Fruit fly (Drosophila melanogaster) whole organism: ENCODE measurements around the gene CG33777.

Experiments
- Dll ChIP-seq: fragments of >200 bp; optimal IDR thresholded peaks from 2 replicates; lab custom pipeline; 2017
- pan ChIP-seq: fragments of >200 bp; optimal IDR thresholded peaks from 2 replicates; lab custom pipeline; 2017

DNA sequence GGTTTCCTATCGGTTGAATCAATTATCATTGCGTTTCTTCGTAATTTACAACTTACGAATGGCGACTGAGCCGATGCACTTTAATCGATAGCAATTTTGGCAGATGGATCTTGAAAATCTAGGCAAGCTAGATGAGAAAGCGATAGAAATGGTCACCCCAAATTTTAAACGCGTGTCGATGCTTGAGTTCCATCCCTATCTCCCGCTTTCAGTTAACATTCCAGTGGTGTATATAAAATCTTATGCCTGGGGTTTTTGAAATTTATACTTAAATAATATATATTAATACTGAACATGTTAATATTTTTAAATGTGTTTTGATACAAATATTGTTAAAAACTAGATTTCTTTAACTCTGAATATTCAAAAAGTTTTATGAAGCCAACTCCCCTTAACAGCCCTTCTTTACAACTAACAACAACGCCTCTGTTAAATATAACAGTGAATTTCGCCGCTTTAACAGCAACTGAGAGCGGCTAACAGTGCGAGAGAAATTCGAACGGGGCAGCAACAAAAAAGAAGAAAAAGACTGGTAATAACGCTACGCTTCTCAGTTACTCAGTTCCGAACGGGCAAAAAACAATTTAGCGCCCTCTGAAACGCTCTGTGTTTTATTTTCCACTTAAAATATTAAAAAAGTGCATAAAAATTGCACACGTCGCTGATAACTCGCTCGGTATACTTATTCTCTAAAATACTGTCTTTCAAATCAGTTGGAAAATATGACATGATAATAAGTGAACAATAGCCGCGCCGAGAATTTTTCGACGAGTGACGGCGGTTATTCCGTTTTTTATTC, 13.3 kb downstream of the CG33777 start, which contains the start of gene CG11357:
- TF ChIP-seq pan (no peak), Dll (lab: Kevin White, UChicago) (no peak)
